Fruit fly (Drosophila melanogaster) whole organism, embryonic: Measurements from ENCODE around the gene Rab18.

Experiments
- Aef1 ChIP-seq: fragments of 200-800 bp; sonication (Bioruptor generic); IDR thresholded peaks from 3 replicates; pipeline ENCODE4 v1.3.6; 2022; ENCODE audit warnings: missing biosample characterization, missing genetic modification characterization
- C15 ChIP-seq: fragments of 200-800 bp; sonication (Bioruptor generic); IDR thresholded peaks from 3 replicates; pipeline ENCODE4 v1.3.6; 2022; ENCODE audit warnings: missing biosample characterization, missing genetic modification characterization
- CG10274 ChIP-seq: fragments of 200-800 bp; sonication (Bioruptor generic); optimal IDR thresholded peaks from 3 replicates; lab custom pipeline; 2017; ENCODE audit warnings: missing biosample characterization, mild to moderate bottlenecking, missing genetic modification characterization
- CG10543 ChIP-seq: fragments of 200-800 bp; sonication (Bioruptor generic); optimal IDR thresholded peaks from 3 replicates; lab custom pipeline; 2017; ENCODE audit warnings: missing biosample characterization, mild to moderate bottlenecking, missing genetic modification characterization, moderate library complexity
- CG11398 ChIP-seq: fragments of 200-800 bp; sonication (Bioruptor generic); optimal IDR thresholded peaks from 2 replicates; lab custom pipeline; 2016; ENCODE audit warnings: missing biosample characterization, missing genetic modification characterization
- CG12104 ChIP-seq: fragments of 200-800 bp; sonication (Bioruptor generic); optimal IDR thresholded peaks from 3 replicates; lab custom pipeline; 2016; ENCODE audit warnings: missing biosample characterization, missing genetic modification characterization
- CG13296 ChIP-seq: fragments of 200-800 bp; sonication (Bioruptor generic); optimal IDR thresholded peaks from 3 replicates; lab custom pipeline; 2018; ENCODE audit warnings: missing biosample characterization, mild to moderate bottlenecking, missing genetic modification characterization
- CG14860 ChIP-seq: fragments of 200-800 bp; sonication (Bioruptor generic); IDR thresholded peaks from 3 replicates; pipeline ENCODE4 v1.3.6; 2022; ENCODE audit warnings: missing biosample characterization, missing genetic modification characterization; ENCODE audit not compliant: partially characterized antibody
- CG18011 ChIP-seq: fragments of 200-800 bp; sonication (Bioruptor generic); optimal IDR thresholded peaks from 2 replicates; lab custom pipeline; 2017; ENCODE audit warnings: missing biosample characterization, missing genetic modification characterization, mild to moderate bottlenecking, moderate library complexity, missing genotype
- CG18619 ChIP-seq: fragments of 200-800 bp; sonication (Bioruptor generic); optimal IDR thresholded peaks from 3 replicates; lab custom pipeline; 2017; ENCODE audit warnings: missing biosample characterization, mild to moderate bottlenecking, missing genetic modification characterization
- CG30403 ChIP-seq: fragments of 200-800 bp; sonication (Bioruptor generic); optimal IDR thresholded peaks from 3 replicates; lab custom pipeline; 2016; ENCODE audit warnings: missing biosample characterization, missing genetic modification characterization
- CG3281 ChIP-seq: fragments of 200-800 bp; sonication (Bioruptor generic); optimal IDR thresholded peaks from 3 replicates; lab custom pipeline; 2017; ENCODE audit warnings: missing biosample characterization, mild to moderate bottlenecking, missing genetic modification characterization
- CG4404 ChIP-seq: fragments of 200-800 bp; sonication (Bioruptor generic); IDR thresholded peaks from 2 replicates; pipeline ENCODE4 v1.3.6; 2022; ENCODE audit warnings: missing biosample characterization, missing genetic modification characterization
- CG4820 ChIP-seq: fragments of 200-800 bp; sonication (Bioruptor generic); optimal IDR thresholded peaks from 3 replicates; lab custom pipeline; 2016; ENCODE audit warnings: missing biosample characterization, missing genetic modification characterization
- CG5180 ChIP-seq: fragments of 200-800 bp; sonication (Bioruptor generic); optimal IDR thresholded peaks from 3 replicates; lab custom pipeline; 2017; ENCODE audit warnings: missing biosample characterization, missing genetic modification characterization, mild to moderate bottlenecking, moderate library complexity, missing genetic modification reagents
- CG5245 ChIP-seq: fragments of 200-800 bp; sonication (Bioruptor generic); optimal IDR thresholded peaks from 3 replicates; lab custom pipeline; 2016; ENCODE audit warnings: missing biosample characterization, missing genetic modification characterization
- CG6254 ChIP-seq: fragments of 200-800 bp; sonication (Bioruptor generic); optimal IDR thresholded peaks from 3 replicates; lab custom pipeline; 2017; ENCODE audit warnings: mild to moderate bottlenecking, missing biosample characterization, missing genetic modification reagents, missing genetic modification characterization
- CG7271 ChIP-seq: fragments of 200-800 bp; sonication (Bioruptor generic); optimal IDR thresholded peaks from 2 replicates; lab custom pipeline; 2018; ENCODE audit warnings: missing biosample characterization, mild to moderate bottlenecking, missing genetic modification characterization, moderate library complexity
- CG7372 ChIP-seq: fragments of 200-800 bp; sonication (Bioruptor generic); IDR thresholded peaks from 2 replicates; pipeline ENCODE4 v1.3.6; 2022; ENCODE audit warnings: missing biosample characterization, missing genetic modification characterization
- CG7556 ChIP-seq: fragments of 200-800 bp; sonication (Bioruptor generic); optimal IDR thresholded peaks from 2 replicates; lab custom pipeline; 2017; ENCODE audit warnings: missing biosample characterization, mild to moderate bottlenecking, missing genetic modification characterization
- CG8388 ChIP-seq: fragments of 200-800 bp; sonication (Bioruptor generic); optimal IDR thresholded peaks from 2 replicates; lab custom pipeline; 2019; ENCODE audit warnings: missing biosample characterization, mild to moderate bottlenecking, missing genetic modification characterization, moderate library complexity
- CG8478 ChIP-seq: fragments of >200 bp; optimal IDR thresholded peaks from 2 replicates; lab custom pipeline; 2018
- CG9797 ChIP-seq: fragments of 200-800 bp; sonication (Bioruptor generic); optimal IDR thresholded peaks from 3 replicates; lab custom pipeline; 2018; ENCODE audit warnings: missing biosample characterization, mild to moderate bottlenecking, missing genetic modification characterization
- Camta ChIP-seq: fragments of 200-800 bp; sonication (Bioruptor generic); optimal IDR thresholded peaks from 2 replicates; lab custom pipeline; 2016; ENCODE audit warnings: missing biosample characterization, missing genetic modification characterization
- Dip3 ChIP-seq: fragments of 200-800 bp; sonication (Bioruptor generic); optimal IDR thresholded peaks from 3 replicates; lab custom pipeline; 2016; ENCODE audit warnings: missing biosample characterization, missing genetic modification characterization
- Eip74EF ChIP-seq, 2 experiments: fragments of 200-800 bp in 1 of 2; fragments of >200 bp in 1 of 2; sonication (Bioruptor generic) in 1 of 2; optimal IDR thresholded peaks; 2 replicates each; lab custom pipeline; 2017 to 2019; ENCODE audit warnings: missing biosample characterization in 2 of 2, missing genetic modification characterization in 2 of 2, mild to moderate bottlenecking in 1 of 2, moderate library complexity in 1 of 2
- Elba2 ChIP-seq: fragments of 200-800 bp; sonication (Bioruptor generic); optimal IDR thresholded peaks from 3 replicates; lab custom pipeline; 2016; ENCODE audit warnings: missing biosample characterization, missing genetic modification characterization
- Fer3 ChIP-seq: fragments of 200-800 bp; sonication (Bioruptor generic); optimal IDR thresholded peaks from 2 replicates; lab custom pipeline; 2018; ENCODE audit warnings: missing biosample characterization, mild to moderate bottlenecking, missing genetic modification characterization, moderate library complexity
- H15 ChIP-seq: fragments of 200-800 bp; sonication (Bioruptor generic); IDR thresholded peaks from 3 replicates; pipeline ENCODE4 v1.3.6; 2022; ENCODE audit warnings: missing biosample characterization, missing genetic modification characterization
- HLH4C ChIP-seq: fragments of 200-800 bp; sonication (Bioruptor generic); IDR thresholded peaks from 3 replicates; pipeline ENCODE4 v1.3.6; 2022; ENCODE audit warnings: missing biosample characterization, missing genetic modification characterization; ENCODE audit not compliant: partially characterized antibody
- Hey ChIP-seq: fragments of 200-800 bp; sonication (Bioruptor generic); optimal IDR thresholded peaks from 3 replicates; lab custom pipeline; 2018; ENCODE audit warnings: missing biosample characterization, mild to moderate bottlenecking, missing genetic modification characterization
- Mad ChIP-seq: fragments of 200-800 bp; sonication (Bioruptor generic); optimal IDR thresholded peaks from 2 replicates; lab custom pipeline; 2016; ENCODE audit warnings: missing biosample characterization, missing genetic modification characterization
- Mrtf ChIP-seq: fragments of 200-800 bp; sonication (Bioruptor generic); IDR thresholded peaks from 3 replicates; pipeline ENCODE4 v1.3.6; 2022; ENCODE audit warnings: missing biosample characterization, missing genetic modification characterization
- cas ChIP-seq: fragments of 200-800 bp; sonication (Bioruptor generic); IDR thresholded peaks from 2 replicates; pipeline ENCODE4 v1.3.6; 2022; ENCODE audit warnings: missing biosample characterization, missing genetic modification characterization
- caup ChIP-seq: fragments of 200-800 bp; sonication (Bioruptor generic); optimal IDR thresholded peaks from 3 replicates; lab custom pipeline; 2017; ENCODE audit warnings: missing biosample characterization, mild to moderate bottlenecking, missing genetic modification characterization, moderate library complexity; ENCODE audit not compliant: severe bottlenecking
- ci ChIP-seq: fragments of 200-800 bp; sonication (Bioruptor generic); IDR thresholded peaks from 3 replicates; pipeline ENCODE4 v1.3.6; 2022; ENCODE audit warnings: missing biosample characterization, missing genetic modification characterization
- disco-r ChIP-seq: fragments of 200-800 bp; sonication (Bioruptor generic); optimal IDR thresholded peaks from 2 replicates; lab custom pipeline; 2016; ENCODE audit warnings: missing biosample characterization, missing genetic modification characterization
- dm ChIP-seq: fragments of 200-800 bp; sonication (Bioruptor generic); optimal IDR thresholded peaks from 3 replicates; lab custom pipeline; 2016; ENCODE audit warnings: missing biosample characterization, missing genetic modification characterization
- dpn ChIP-seq, 2 experiments: fragments of 200-800 bp; sonication (Bioruptor generic); optimal IDR thresholded peaks; 3 replicates each; lab custom pipeline; 2016; ENCODE audit warnings: missing biosample characterization in 2 of 2, missing genetic modification characterization in 2 of 2
- gcm ChIP-seq: fragments of 200-800 bp; sonication (Bioruptor generic); optimal IDR thresholded peaks from 2 replicates; lab custom pipeline; 2019; ENCODE audit warnings: missing biosample characterization, mild to moderate bottlenecking, missing genetic modification characterization, moderate library complexity
- nerfin-2 ChIP-seq: fragments of 200-800 bp; sonication (Bioruptor generic); IDR thresholded peaks from 2 replicates; pipeline ENCODE4 v1.3.6; 2022; ENCODE audit warnings: missing biosample characterization, missing genetic modification characterization; ENCODE audit not compliant: partially characterized antibody
- pb ChIP-seq: fragments of 200-800 bp; sonication (Bioruptor generic); optimal IDR thresholded peaks from 3 replicates; lab custom pipeline; 2016; ENCODE audit warnings: missing biosample characterization, missing genetic modification characterization
- pzg ChIP-seq: fragments of 200-800 bp; sonication (Bioruptor generic); optimal IDR thresholded peaks from 3 replicates; lab custom pipeline; 2018; ENCODE audit warnings: missing biosample characterization, mild to moderate bottlenecking, missing genetic modification characterization, moderate library complexity
- ranshi ChIP-seq: fragments of 200-800 bp; sonication (Bioruptor generic); IDR thresholded peaks from 2 replicates; pipeline ENCODE4 v1.3.6; 2022; ENCODE audit warnings: missing biosample characterization, missing genetic modification characterization
- tin ChIP-seq: fragments of 200-800 bp; sonication (Bioruptor generic); optimal IDR thresholded peaks from 3 replicates; lab custom pipeline; 2016; ENCODE audit warnings: missing biosample characterization, missing genetic modification characterization
- tll ChIP-seq, 2 experiments: fragments of 200-800 bp in 1 of 2; fragments of >200 bp in 1 of 2; sonication (Bioruptor generic) in 1 of 2; optimal IDR thresholded peaks; 2 replicates each; lab custom pipeline; 2017 to 2019; ENCODE audit warnings: missing biosample characterization in 2 of 2, missing genetic modification characterization in 2 of 2, mild to moderate bottlenecking in 1 of 2, moderate library complexity in 1 of 2
- toy ChIP-seq: fragments of 200-800 bp; sonication (Bioruptor generic); IDR thresholded peaks from 2 replicates; pipeline ENCODE4 v1.3.6; 2022; ENCODE audit warnings: missing biosample characterization, missing genetic modification characterization
- tx ChIP-seq: fragments of 200-800 bp; sonication (Bioruptor generic); optimal IDR thresholded peaks from 2 replicates; lab custom pipeline; 2016; ENCODE audit warnings: missing biosample characterization, missing genetic modification characterization
- z ChIP-seq: fragments of 200-800 bp; sonication (Bioruptor generic); IDR thresholded peaks from 3 replicates; pipeline ENCODE4 v1.3.6; 2022; ENCODE audit warnings: missing biosample characterization, missing genetic modification characterization

Gene Rab18

DNA sequence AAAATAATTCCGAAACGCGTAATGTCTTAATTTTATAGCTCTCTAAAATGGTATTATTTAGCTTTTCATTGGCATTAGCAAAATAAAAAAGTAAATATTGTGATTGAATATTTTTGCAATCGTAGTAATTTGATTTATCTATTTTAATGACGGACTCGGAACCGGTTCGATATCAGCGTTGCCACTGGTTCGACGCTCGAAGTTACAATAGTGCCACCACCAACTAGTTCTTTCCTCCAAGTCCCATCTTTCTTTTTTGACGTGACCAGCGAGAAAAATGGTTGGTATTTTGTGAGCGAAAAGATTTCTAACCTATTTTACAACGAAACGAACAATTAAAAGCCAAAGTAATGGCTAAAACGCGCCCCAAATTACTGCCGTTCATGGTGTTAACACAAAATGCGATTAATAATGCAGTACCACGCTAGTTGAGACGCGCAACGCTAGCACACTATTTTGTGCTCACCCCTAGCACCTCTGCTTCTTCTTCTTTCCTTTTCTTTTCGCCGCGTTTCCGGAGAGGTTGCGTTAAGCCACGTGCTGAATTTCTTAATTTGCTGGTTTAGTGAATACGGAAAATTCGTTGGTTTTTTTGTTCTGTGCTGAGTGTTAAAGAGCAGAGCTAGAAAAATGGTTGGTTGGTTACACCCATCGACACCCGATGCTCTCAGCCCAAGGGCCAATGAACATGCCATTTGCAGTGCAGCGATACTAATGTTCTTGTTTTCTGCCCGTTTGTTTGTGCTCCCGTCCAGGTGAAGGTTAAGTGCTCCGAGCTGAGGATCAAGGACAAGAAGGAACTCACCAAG is 835 bp upstream of the Rab18 start, which contains the start of gene RpL35 (continued):
- TF ChIP-seq CG4820 (GFP tag; lab: Kevin White, UChicago) (no peak), CG4404 (GFP tag; lab: Robert Waterston, UW) (no peak), Fer3 (tag; lab: Kevin White, UChicago) (peak; percentile 45), Eip74EF (GFP tag; optimal IDR thresholded peaks at IDR 0.05; lab: Kevin White, UChicago) (peak in 1 of 2 experiments; percentile 43), CG10543 (GFP tag; lab: Kevin White, UChicago) (peak; percentile 63), caup (GFP tag; lab: Kevin White, UChicago) (peak; percentile 70), CG30403 (GFP tag; lab: Kevin White, UChicago) (peak; percentile 15), Camta (GFP tag; lab: Kevin White, UChicago) (peak; percentile 49), HLH4C (GFP tag; lab: Robert Waterston, UW) (no peak), CG6254 (peak; percentile 35), Mrtf (no peak), tin (no peak), pzg (peak; percentile 53), disco-r (GFP tag; lab: Kevin White, UChicago) (no peak), tx (GFP tag; lab: Kevin White, UChicago) (no peak), tll (GFP tag; optimal IDR thresholded peaks at IDR 0.05; lab: Kevin White, UChicago) (no peak), dpn (GFP tag; optimal IDR thresholded peaks at IDR 0.05; lab: Kevin White, UChicago) (peak in 1 of 2 experiments; percentile 25), ranshi (GFP tag; lab: Robert Waterston, UW) (0 out of 2 replicates have a peak, but pooled peaks have one; percentile 8), cas (GFP tag; lab: Robert Waterston, UW) (no peak), Mad (GFP tag; lab: Kevin White, UChicago) (no peak), nerfin-2 (GFP tag; lab: Robert Waterston, UW) (no peak), CG5245 (GFP tag; lab: Kevin White, UChicago) (no peak), CG13296 (GFP tag; lab: Kevin White, UChicago) (peak; percentile 71), CG8388 (GFP tag; lab: Kevin White, UChicago) (peak; percentile 13), C15 (no peak), toy (GFP tag; lab: Robert Waterston, UW) (0 out of 2 replicates have a peak, but pooled peaks have one; percentile 28), Aef1 (GFP tag; lab: Robert Waterston, UW) (no peak), CG12104 (GFP tag; lab: Kevin White, UChicago) (no peak), dm (peak; percentile 96), Elba2 (no peak), Dip3 (GFP tag; lab: Kevin White, UChicago) (peak; percentile 33), pb (GFP tag; lab: Kevin White, UChicago) (no peak), CG18619 (GFP tag; lab: Kevin White, UChicago) (peak; percentile 33), z (no peak), CG14860 (GFP tag; lab: Robert Waterston, UW) (no peak), H15 (GFP tag; lab: Robert Waterston, UW) (no peak), CG7372 (GFP tag; lab: Robert Waterston, UW) (no peak), Hey (tag; lab: Kevin White, UChicago) (no peak), CG9797 (peak; percentile 46), CG11398 (GFP tag; lab: Kevin White, UChicago) (no peak), gcm (GFP tag; lab: Kevin White, UChicago) (peak; percentile 29), CG10274 (GFP tag; lab: Kevin White, UChicago) (peak; percentile 11), CG8478 (lab: Kevin White, UChicago) (no peak), ci (GFP tag; lab: Robert Waterston, UW) (0 out of 3 replicates have a peak, but pooled peaks have one; percentile 50), CG18011 (GFP tag; lab: Kevin White, UChicago) (peak; percentile 21), CG7556 (GFP tag; lab: Kevin White, UChicago) (peak; percentile 7), CG7271 (tag; lab: Kevin White, UChicago) (peak; percentile 16), CG5180 (GFP tag; lab: Kevin White, UChicago) (peak; percentile 46), CG3281 (GFP tag; lab: Kevin White, UChicago) (peak; percentile 77)
